Worm (Caenorhabditis elegans) whole organism, L4/young adult: ENCODE data around the gene str-217.
A peak's percentile ranks its signal among the peaks of the same experiment; 100 is the strongest.
"Not testable (repeated sequence)": the region's sequence is repeated elsewhere in the genome, so short reads cannot be mapped to it uniquely, and the experiment has no call there.

Source experiments
- W03F9.2 ChIP-seq: fragments of 150-350 bp; optimal IDR thresholded peaks from 2 replicates; lab custom pipeline; 2014; ENCODE audit warnings: missing biosample characterization, missing genetic modification characterization
- dao-5 ChIP-seq: sonication (generic microtip); optimal IDR thresholded peaks from 2 replicates; lab custom pipeline; 2016; ENCODE audit warnings: missing genotype, missing genetic modification characterization, moderate library complexity, missing compliant biosample characterization
- him-1 ChIP-seq: sonication (generic microtip); optimal IDR thresholded peaks from 2 replicates; lab custom pipeline; 2016; ENCODE audit warnings: missing genotype, missing genetic modification reagents, missing genetic modification characterization, missing compliant biosample characterization

Gene str-217

DNA sequence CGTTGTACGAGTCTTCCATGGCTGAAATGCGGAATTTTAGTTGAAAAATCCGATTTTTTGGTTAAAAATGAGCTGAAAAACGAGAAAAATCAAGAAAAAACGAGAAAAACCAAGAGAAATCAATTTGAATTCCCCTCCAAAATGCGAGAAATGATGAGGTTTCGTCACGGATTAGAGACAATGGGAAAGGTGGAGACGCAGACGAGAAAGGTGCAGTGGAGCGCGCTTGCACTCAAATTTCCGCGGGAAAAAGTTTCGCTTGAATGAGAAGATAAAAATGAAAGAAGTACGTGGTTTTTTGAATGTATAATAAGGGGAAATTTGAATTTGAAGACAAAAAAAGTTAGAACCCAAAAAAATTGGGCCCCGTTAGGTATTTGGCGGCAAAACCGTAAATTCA lies 34.4 kb downstream of the str-217 start, which contains the start of gene efl-1:
Gene efl-1, minus strand, starts transcription at position 21 of the 400 bp plus-strand sequence.
- TF ChIP-seq him-1 (no peak), W03F9.2 (peak; percentile 86)

DNA sequence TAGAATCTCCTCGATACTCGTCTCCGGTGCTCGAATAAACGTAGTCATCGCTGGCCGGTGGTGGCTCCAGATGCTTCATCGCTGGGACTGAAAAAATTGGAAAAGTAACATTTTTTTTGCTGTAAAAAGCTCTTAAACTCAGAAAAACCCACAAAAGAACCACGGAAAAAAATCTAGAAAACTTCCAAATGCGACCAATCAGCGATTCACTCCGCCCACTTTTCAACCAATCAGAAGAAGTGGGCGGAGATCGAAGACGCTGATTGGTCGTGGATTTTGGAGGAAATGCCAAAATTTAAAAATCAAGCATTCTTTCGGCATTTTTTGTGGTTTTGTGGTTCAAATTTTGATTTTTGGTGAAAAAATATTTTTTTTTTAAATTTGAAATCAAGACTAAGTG lies 41.1 kb downstream of the str-217 start:
- TF ChIP-seq him-1 (no peak), W03F9.2 (no peak), dao-5 (no peak)

DNA sequence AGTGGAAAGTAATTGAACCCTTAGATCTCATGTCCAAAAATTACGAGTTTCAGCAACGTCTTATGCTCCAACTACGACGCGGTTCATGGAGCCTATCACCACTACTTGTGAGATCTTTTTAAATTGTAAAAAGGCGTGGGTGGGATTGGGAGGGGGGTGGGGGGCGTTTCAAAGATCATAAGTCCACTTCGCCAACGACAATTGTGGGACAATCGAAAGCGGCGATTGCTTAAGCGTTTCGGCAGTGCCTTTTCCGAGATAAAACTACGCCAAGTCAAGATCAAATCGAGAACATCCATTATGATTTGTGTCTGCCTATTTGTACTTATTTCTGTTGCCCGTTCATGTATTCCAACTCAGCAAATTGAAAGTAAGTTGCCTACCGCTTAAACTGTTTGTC lies 43.9 kb downstream of the str-217 start, which contains the start of gene clec-239:
Gene clec-239, plus strand, starts transcription at position 301 of the 400 bp plus-strand sequence.
- no peak for TF ChIP-seq W03F9.2
- TF ChIP-seq dao-5, result no peak

DNA sequence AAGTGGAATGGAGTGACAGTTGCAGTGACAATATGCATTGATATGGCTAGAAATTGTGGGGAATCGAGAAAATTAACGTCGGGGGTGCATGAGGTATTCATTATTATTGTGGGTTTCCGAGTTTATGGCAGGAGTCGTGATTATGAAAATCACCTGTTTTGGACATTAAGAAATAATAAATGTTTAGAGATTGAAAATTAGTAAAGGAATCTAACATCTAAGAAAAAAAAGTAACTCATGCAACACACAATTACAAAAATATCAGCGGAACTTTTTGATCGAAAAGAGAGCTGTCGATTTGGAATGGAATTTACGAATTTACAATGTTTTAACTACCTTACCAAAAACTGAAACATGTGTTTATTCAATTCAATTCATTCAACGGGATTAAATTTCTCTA lies 45.3 kb downstream of the str-217 start, which contains the start of gene srh-206:
Gene srh-206, minus strand, starts transcription at position 101 of the 400 bp plus-strand sequence.
- TF ChIP-seq W03F9.2, result no peak
- no peak for TF ChIP-seq dao-5

DNA sequence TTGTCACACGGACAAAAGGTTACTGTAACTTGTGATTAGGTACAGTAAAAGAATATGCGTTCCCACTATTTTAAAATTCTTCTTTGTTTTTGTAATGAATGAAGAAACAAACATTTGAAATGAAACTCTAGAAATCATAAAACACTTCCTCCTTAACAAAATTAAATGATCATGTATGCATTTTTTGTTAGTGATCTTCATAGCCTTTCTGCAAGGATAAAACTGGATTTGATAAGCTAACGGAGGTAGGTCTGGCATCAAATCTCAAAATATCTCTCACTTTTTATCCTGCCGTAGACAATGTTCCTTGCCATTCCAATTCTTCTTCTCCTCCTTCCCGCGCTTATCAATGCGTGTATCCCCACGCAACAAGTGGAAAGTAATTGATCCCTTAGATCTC lies 48.6 kb downstream of the str-217 start, which contains the start of gene clec-238:
Gene clec-238, plus strand, starts transcription at position 301 of the 400 bp plus-strand sequence.
- TF ChIP-seq him-1, result no peak
- TF ChIP-seq W03F9.2, result no peak
- no peak for TF ChIP-seq dao-5

DNA sequence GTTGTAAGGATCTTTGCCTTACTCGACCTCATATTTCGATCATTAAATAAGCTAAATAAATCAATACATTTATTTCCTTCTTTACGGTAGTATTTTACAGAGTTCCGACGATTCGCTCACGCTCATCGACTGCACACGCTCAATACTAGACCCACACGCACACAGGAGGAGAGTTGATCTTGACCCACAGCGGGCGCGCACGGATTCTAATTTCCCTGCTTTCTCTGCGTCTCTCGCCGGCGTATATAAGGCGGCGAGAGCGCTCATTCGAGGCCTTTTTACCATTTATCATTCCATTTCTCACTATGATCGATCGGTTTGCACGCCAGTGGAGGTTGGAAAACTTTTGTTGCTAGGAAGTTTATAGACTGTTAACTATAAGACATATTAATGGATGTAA lies 50.1 kb downstream of the str-217 start:
- no peak for TF ChIP-seq him-1
- TF ChIP-seq dao-5, result no peak
- TF ChIP-seq W03F9.2, result no peak

DNA sequence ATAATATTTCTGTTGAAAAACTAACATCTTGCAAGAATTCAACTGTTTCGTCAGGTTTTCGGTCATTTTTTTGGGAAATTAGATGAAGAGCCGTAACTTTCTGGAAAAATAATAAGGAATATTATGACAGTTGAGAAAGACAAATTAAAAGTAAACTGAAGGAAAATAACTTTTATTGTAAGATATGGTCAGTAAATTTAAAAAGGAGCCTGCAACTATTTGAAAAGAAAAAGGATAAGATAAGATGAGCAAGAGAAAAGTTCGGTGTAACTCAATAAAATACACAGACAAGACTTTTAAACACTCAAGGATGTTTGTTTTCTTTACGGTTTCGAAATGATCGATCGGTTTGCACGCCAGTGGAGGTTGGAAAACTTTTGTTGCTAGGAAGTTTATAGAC lies 50.5 kb downstream of the str-217 start, which contains the start of gene fbxa-111:
Gene fbxa-111, minus strand, starts transcription at position 101 of the 400 bp plus-strand sequence.
- not testable (repeated sequence) for TF ChIP-seq W03F9.2, him-1, dao-5
